Worm (Caenorhabditis elegans) whole organism, late embryonic: ENCODE results near the gene Y44A6C.2.

ENCODE experiments used
- ceh-2 ChIP-seq: sonication (generic microtip); optimal IDR thresholded peaks from 2 replicates; lab custom pipeline; 2016; ENCODE audit warnings: missing genotype, missing genetic modification characterization, missing compliant biosample characterization
- fkh-10 ChIP-seq: fragments of 150-350 bp; optimal IDR thresholded peaks from 2 replicates; lab custom pipeline; 2014; ENCODE audit warnings: missing biosample characterization, missing genetic modification reagents, missing genetic modification characterization
- pha-4 ChIP-seq: fragments of 150-350 bp; optimal IDR thresholded peaks from 2 replicates; lab custom pipeline; 2018; ENCODE audit warnings: missing biosample characterization, missing genetic modification reagents, missing genetic modification characterization
- pros-1 ChIP-seq: fragments of 150-350 bp; optimal IDR thresholded peaks from 2 replicates; lab custom pipeline; 2014; ENCODE audit warnings: missing biosample characterization, missing genetic modification reagents, missing genetic modification characterization
- tbx-2 ChIP-seq: sonication (generic microtip); optimal IDR thresholded peaks from 2 replicates; lab custom pipeline; 2016; ENCODE audit warnings: missing genetic modification characterization, missing compliant biosample characterization

ce11 chrV:20713620-20714019 lies 8.4 kb upstream of the Y44A6C.2 start, which contains the start of gene Y44A6C.1:
- no peak for TF ChIP-seq fkh-10 (GFP tag; lab: Kevin White, UChicago)
- TF ChIP-seq pha-4 (tag; lab: Kevin White, UChicago): no peak
- no peak for TF ChIP-seq ceh-2
- TF ChIP-seq pros-1: no peak
- no peak for TF ChIP-seq tbx-2 (tag; lab: Kevin White, UChicago)
